Worm (Caenorhabditis elegans) whole organism, mixed stage, embryonic: ENCODE results near the gene slc-25A18.2.

Source experiments
- elt-1 ChIP-seq: sonication (generic microtip); optimal IDR thresholded peaks from 2 replicates; lab custom pipeline; 2017; ENCODE audit warnings: missing genetic modification characterization, mild to moderate bottlenecking, missing compliant biosample characterization, antibody characterized with exemption, moderate library complexity, borderline replicate concordance; ENCODE audit not compliant: insufficient read depth
- elt-3 ChIP-seq: fragments of 150-350 bp; optimal IDR thresholded peaks from 2 replicates; lab custom pipeline; 2014; ENCODE audit warnings: missing biosample characterization, missing genetic modification characterization
- ham-2 ChIP-seq: fragments of 200-800 bp; sonication (Bioruptor generic); optimal IDR thresholded peaks from 2 replicates; lab custom pipeline; 2018; ENCODE audit warnings: mild to moderate bottlenecking, missing genetic modification characterization, missing compliant biosample characterization
- lin-13 ChIP-seq: fragments of 150-350 bp; optimal IDR thresholded peaks from 2 replicates; lab custom pipeline; 2014; ENCODE audit warnings: missing biosample characterization, missing genetic modification characterization
- lin-32 ChIP-seq: fragments of 200-800 bp; sonication (Bioruptor generic); optimal IDR thresholded peaks from 2 replicates; lab custom pipeline; 2018; ENCODE audit warnings: mild to moderate bottlenecking, missing genetic modification characterization, missing compliant biosample characterization
- lsy-2 ChIP-seq: fragments of 150-350 bp; optimal IDR thresholded peaks from 2 replicates; lab custom pipeline; 2014; ENCODE audit warnings: missing biosample characterization, missing genetic modification characterization
- mep-1 ChIP-seq: fragments of 150-350 bp; optimal IDR thresholded peaks from 2 replicates; lab custom pipeline; 2017; ENCODE audit warnings: missing biosample characterization, missing genetic modification reagents, missing genetic modification characterization, inconsistent platforms
- nhr-28 ChIP-seq: fragments of 150-350 bp; optimal IDR thresholded peaks from 2 replicates; lab custom pipeline; 2014; ENCODE audit warnings: missing biosample characterization, missing genetic modification characterization
- nhr-76 ChIP-seq: sonication (generic microtip); optimal IDR thresholded peaks from 2 replicates; lab custom pipeline; 2017; ENCODE audit warnings: missing biosample characterization, missing genetic modification characterization
- pha-4 ChIP-seq: fragments of 150-350 bp; optimal IDR thresholded peaks from 2 replicates; lab custom pipeline; 2018; ENCODE audit warnings: missing biosample characterization, missing genetic modification reagents, missing genetic modification characterization
- snpc-4 ChIP-seq: fragments of 150-350 bp; optimal IDR thresholded peaks from 2 replicates; lab custom pipeline; 2014; ENCODE audit warnings: missing biosample characterization, missing genetic modification characterization
- tbx-8 ChIP-seq: fragments of 200-800 bp; sonication (Bioruptor generic); optimal IDR thresholded peaks from 2 replicates; lab custom pipeline; 2018; ENCODE audit warnings: mild to moderate bottlenecking, missing genetic modification characterization, moderate library complexity, missing compliant biosample characterization
- unc-62 ChIP-seq: fragments of 150-350 bp; optimal IDR thresholded peaks from 2 replicates; lab custom pipeline; 2014; ENCODE audit warnings: missing biosample characterization, missing genetic modification reagents, missing genetic modification characterization

DNA sequence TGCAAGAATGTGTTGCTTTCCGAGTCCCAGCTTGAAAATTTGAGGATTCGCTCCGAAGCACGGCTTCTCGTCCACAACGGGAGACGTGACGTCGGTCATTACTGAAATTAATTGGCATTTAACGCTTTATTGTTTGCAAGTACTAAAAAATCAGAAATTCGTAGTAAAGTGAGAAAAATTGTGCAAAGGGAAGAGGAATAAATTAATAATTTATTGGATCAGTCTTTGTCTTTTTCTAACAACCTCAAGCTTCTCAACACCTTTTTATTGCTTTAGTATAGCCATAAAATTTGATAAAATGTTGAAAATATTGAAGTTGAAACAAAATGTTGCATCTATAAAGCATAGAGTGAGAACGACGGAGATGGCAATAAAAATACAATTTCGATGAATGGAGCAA, 23.5 kb upstream of the slc-25A18.2 start, which contains the start of gene tes-1:
- no peak for TF ChIP-seq elt-1 (tag; lab: Kevin White, UChicago)
- no peak for TF ChIP-seq tbx-8 (GFP tag; lab: Kevin White, UChicago)
- no peak for TF ChIP-seq elt-3 (tag; lab: Kevin White, UChicago)
- no peak for TF ChIP-seq pha-4 (tag; lab: Kevin White, UChicago)
- no peak for TF ChIP-seq nhr-76
- TF ChIP-seq unc-62 (GFP tag; lab: Kevin White, UChicago), result no peak
- no peak for TF ChIP-seq snpc-4
- TF ChIP-seq lin-13 (tag; lab: Kevin White, UChicago), result no peak
- no peak for TF ChIP-seq nhr-28 (tag; lab: Kevin White, UChicago)
- no peak for TF ChIP-seq mep-1 (tag; lab: Kevin White, UChicago)
- TF ChIP-seq ham-2, result no peak
- TF ChIP-seq lin-32 (GFP tag; lab: Kevin White, UChicago), result no peak
- TF ChIP-seq lsy-2 (tag; lab: Kevin White, UChicago), result no peak
